Fruit fly (Drosophila melanogaster): Measurements from ENCODE around the gene Had1.

Gene Had1

DNA sequence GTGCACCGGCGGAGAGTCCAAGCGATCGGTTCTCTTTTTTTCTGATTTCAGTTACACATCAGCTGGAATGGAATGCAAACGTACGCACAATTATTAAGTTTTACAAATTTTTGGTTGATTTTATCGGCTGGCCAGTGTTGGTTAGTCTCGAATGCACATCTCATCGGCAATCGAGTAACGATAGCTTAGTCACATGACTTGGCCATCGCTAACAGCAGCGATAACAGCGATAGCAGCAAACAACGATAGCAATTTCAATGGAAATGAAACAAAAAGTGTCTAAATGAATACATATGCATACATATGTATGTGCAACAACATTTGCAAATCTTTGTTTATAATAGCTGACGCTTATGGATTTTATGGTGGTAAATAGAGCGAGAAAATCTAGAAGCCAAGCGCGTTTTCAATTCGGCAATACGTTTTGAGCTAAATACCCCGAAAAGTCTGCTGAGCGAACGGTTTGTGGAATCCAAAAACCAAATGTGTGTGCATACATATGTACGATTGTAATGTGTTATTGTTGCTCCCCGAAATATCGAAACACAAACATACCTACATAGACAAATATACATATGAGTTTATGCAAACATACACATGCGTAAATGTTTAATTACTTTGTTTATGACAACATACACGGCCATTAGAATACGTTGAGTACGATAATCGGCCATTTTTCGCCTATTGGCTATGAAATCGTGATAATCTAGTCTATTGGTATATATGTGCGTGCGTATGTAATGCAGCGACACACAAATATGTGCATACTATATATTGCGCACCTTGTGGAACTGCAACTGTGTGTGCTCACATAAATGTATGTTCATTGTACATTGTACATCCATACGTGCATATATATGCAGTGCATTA is 11.8 kb downstream of the Had1 start, which contains the start of gene CG3632 (continued):
- TF ChIP-seq CG2116 (GFP tag; optimal IDR thresholded peaks at IDR 0.05), result peak; percentile 85
- TF ChIP-seq mld (GFP tag; IDR thresholded peaks at IDR 0.05; ENCODE audit: partially characterized antibody), result peak; percentile 73; the same call in 2 of the 3 replicates
- TF ChIP-seq Hr51 (GFP tag; optimal IDR thresholded peaks at IDR 0.05), result peak in 1 of 2 experiments; percentile 24
- peak; percentile 49 for TF ChIP-seq CG9609 (GFP tag; optimal IDR thresholded peaks at IDR 0.05)
- TF ChIP-seq CG12744 (GFP tag; optimal IDR thresholded peaks at IDR 0.05), result peak; percentile 27
- no peak for TF ChIP-seq cas (GFP tag; IDR thresholded peaks at IDR 0.05)
- TF ChIP-seq gro (GFP tag; optimal IDR thresholded peaks at IDR 0.05), result peak; percentile 64

DNA sequence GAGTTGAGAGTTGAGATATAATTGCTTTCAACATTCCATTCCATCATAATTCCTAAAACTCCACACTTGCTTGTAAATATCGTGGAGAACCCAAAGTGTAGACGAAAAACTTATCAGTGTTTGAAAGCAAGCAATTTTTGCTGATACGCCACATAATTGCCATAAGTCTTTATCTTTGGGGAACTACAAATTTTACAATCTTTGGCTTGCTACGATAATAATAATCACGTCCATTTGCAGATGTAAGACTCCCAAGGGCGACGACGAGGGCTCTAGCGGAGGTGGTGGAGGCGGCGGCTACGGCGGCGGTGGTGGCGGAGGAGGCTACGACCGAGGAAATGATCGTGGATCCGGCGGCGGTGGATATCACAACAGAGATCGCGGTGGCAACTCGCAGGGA is 15.8 kb downstream of the Had1 start:
- TF ChIP-seq crol (GFP tag; IDR thresholded peaks at IDR 0.05), result peak; percentile 20; the same call in 1 of the 2 replicates
- TF ChIP-seq Med (GFP tag), result peak; percentile 48
- peak; percentile 25 for TF ChIP-seq sug (tag; optimal IDR thresholded peaks at IDR 0.05)
- TF ChIP-seq CG4360 (GFP tag; IDR thresholded peaks at IDR 0.05), result no peak
- peak; percentile 69 for TF ChIP-seq exex (tag; optimal IDR thresholded peaks at IDR 0.05)

DNA sequence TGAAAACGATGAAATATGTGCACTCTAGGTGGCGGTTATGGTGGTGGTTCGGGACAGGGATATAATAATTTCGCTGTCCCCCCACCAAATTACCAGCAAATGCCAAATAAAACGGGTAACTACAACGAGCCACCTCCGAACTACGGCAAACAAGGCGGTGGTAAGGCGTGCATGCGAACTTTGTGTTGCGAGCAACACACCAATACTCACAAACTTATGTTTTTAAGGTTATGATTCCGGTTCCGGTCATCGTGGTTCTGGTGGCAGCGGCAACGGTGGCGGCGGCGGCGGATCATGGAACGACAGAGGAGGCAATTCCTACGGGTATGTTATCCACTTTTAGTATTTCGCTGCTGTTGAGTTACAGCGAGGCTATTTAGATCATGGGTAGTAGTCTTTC is 19.5 kb downstream of the Had1 start:
- TF ChIP-seq Ets65A (GFP tag), result peak; percentile 17
- TF ChIP-seq CG4424 (GFP tag; optimal IDR thresholded peaks at IDR 0.05), result no peak
- peak; percentile 16 for TF ChIP-seq Med (GFP tag)
- peak; percentile 41 for TF ChIP-seq cg (GFP tag; optimal IDR thresholded peaks at IDR 0.05)
- no peak for TF ChIP-seq CG8281 (tag; optimal IDR thresholded peaks at IDR 0.05)
- no peak for TF ChIP-seq CG43689 (GFP tag; IDR thresholded peaks at IDR 0.05)
- no peak for TF ChIP-seq gcm (GFP tag; optimal IDR thresholded peaks at IDR 0.05)
- TF ChIP-seq E2f2 (GFP tag; IDR thresholded peaks at IDR 0.05), result no peak
- no peak for TF ChIP-seq mam (GFP tag; optimal IDR thresholded peaks at IDR 0.05)
- TF ChIP-seq bigmax (GFP tag; optimal IDR thresholded peaks at IDR 0.05), result peak; percentile 92
- TF ChIP-seq trh (GFP tag; optimal IDR thresholded peaks at IDR 0.05), result no peak
- TF ChIP-seq sens (GFP tag), result no peak
- no peak for TF ChIP-seq CG5180 (GFP tag; optimal IDR thresholded peaks at IDR 0.05)
- TF ChIP-seq YL-1 (GFP tag; optimal IDR thresholded peaks at IDR 0.05), result peak; percentile 48
- TF ChIP-seq CG3847 (GFP tag; IDR thresholded peaks at IDR 0.05), result no peak
- no peak for TF ChIP-seq zen2 (GFP tag; IDR thresholded peaks at IDR 0.05; ENCODE audit: partially characterized antibody)
- peak; percentile 42 for TF ChIP-seq dm (GFP tag; optimal IDR thresholded peaks at IDR 0.05)
- TF ChIP-seq MESR4 (GFP tag; optimal IDR thresholded peaks at IDR 0.05), result peak; percentile 57
- TF ChIP-seq D (optimal IDR thresholded peaks at IDR 0.05), result no peak
- no peak for TF ChIP-seq D (GFP tag; optimal IDR thresholded peaks at IDR 0.05)
- TF ChIP-seq h (optimal IDR thresholded peaks at IDR 0.05), result no peak

DNA sequence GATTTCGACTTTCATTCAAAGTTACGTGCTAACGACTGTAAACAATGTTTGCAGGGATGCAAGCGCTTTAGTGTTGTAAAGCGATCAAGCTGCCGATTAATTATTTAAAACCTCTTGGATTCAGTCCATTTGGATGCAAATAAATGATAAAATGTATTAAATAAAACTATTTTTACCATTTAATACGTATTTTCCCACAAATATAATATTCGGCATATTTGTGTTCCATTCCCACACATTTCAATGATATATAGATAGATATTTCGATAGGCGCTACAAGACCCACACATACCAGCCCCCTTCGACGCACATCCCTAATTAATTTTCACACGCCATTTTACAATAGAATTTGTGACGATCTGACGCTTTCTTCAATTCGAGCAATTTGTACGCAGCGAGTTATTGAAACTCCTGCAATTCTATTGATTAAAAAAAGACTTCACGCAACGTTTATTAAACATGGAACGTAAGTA is 19.9 kb downstream of the Had1 start, which contains the start of the genes CG32576 and caz:
TSS of gene CG32576 (minus strand) at position 42 of the 473 bp plus-strand sequence.
TSS of gene caz (plus strand) at position 319 of the 473 bp plus-strand sequence.
- TF ChIP-seq CG32532 (GFP tag; IDR thresholded peaks at IDR 0.05), result peak; percentile 18; the same call in 1 of the 2 replicates
- TF ChIP-seq Hand (GFP tag; optimal IDR thresholded peaks at IDR 0.05), result no peak
- TF ChIP-seq mld (GFP tag; IDR thresholded peaks at IDR 0.05; ENCODE audit: partially characterized antibody), result no peak
- TF ChIP-seq NK7.1 (GFP tag; optimal IDR thresholded peaks at IDR 0.05), result no peak
- no peak for TF ChIP-seq eyg (GFP tag; optimal IDR thresholded peaks at IDR 0.05)
- TF ChIP-seq Rfx (GFP tag; IDR thresholded peaks at IDR 0.05), result peak; percentile 30; the same call in 1 of the 2 replicates
- TF ChIP-seq emc (GFP tag; optimal IDR thresholded peaks at IDR 0.05), result no peak
- no peak for TF ChIP-seq CG12071 (GFP tag; optimal IDR thresholded peaks at IDR 0.05)
- peak; percentile 23 for TF ChIP-seq CG1603 (tag; optimal IDR thresholded peaks at IDR 0.05)
- TF ChIP-seq CG3847 (GFP tag; IDR thresholded peaks at IDR 0.05), result peak; percentile 60
- TF ChIP-seq dimm (GFP tag; IDR thresholded peaks at IDR 0.05), result no peak
- peak; percentile 50 for TF ChIP-seq Dp (GFP tag; optimal IDR thresholded peaks at IDR 0.05)
- TF ChIP-seq Ravus (GFP tag; IDR thresholded peaks at IDR 0.05), result no peak
- TF ChIP-seq CG10321 (GFP tag; IDR thresholded peaks at IDR 0.05), result no peak
- TF ChIP-seq CG10654 (GFP tag; optimal IDR thresholded peaks at IDR 0.05), result peak; percentile 6
- TF ChIP-seq bigmax (GFP tag; optimal IDR thresholded peaks at IDR 0.05), result no peak
- TF ChIP-seq CG12942 (GFP tag; optimal IDR thresholded peaks at IDR 0.05), result no peak
- no peak for TF ChIP-seq fd96Cb (tag; optimal IDR thresholded peaks at IDR 0.05)

Data from whole organism, embryonic.